Worm (Caenorhabditis elegans): ENCODE data around the gene Y50D4C.5.

- no peak for TF ChIP-seq elt-1 (tag; optimal IDR thresholded peaks at IDR 0.05; ENCODE audit: borderline replicate concordance, insufficient read depth)
- no peak for TF ChIP-seq ztf-11 (tag; optimal IDR thresholded peaks at IDR 0.05)
- TF ChIP-seq sptf-1 (tag; optimal IDR thresholded peaks at IDR 0.05): no peak
- no peak for TF ChIP-seq pha-4 (tag; optimal IDR thresholded peaks at IDR 0.05)
- no peak for TF ChIP-seq mep-1 (tag; optimal IDR thresholded peaks at IDR 0.05)
- no peak for TF ChIP-seq unc-62 (GFP tag; optimal IDR thresholded peaks at IDR 0.05)
- no peak for TF ChIP-seq nhr-76 (tag; optimal IDR thresholded peaks at IDR 0.05)
- no peak for TF ChIP-seq nhr-237 (tag; optimal IDR thresholded peaks at IDR 0.05)
- no peak for TF ChIP-seq nhr-28 (tag; optimal IDR thresholded peaks at IDR 0.05)
- TF ChIP-seq lsy-2 (tag; optimal IDR thresholded peaks at IDR 0.05): no peak
- no peak for TF ChIP-seq blmp-1 (tag; optimal IDR thresholded peaks at IDR 0.05)
Measured at ce11 chrV:1015194-1015593, 11.7 kb upstream of the Y50D4C.5 start.

Measured in whole organism, mixed stage, embryonic.